Fruit fly (Drosophila melanogaster) whole organism, embryonic: ENCODE data around the gene kdn.

Experiments used
- BtbVII ChIP-seq: fragments of 200-800 bp; sonication (Bioruptor generic); optimal IDR thresholded peaks from 3 replicates; lab custom pipeline; 2017; ENCODE audit warnings: missing biosample characterization, mild to moderate bottlenecking, missing genetic modification characterization
- CG11398 ChIP-seq: fragments of 200-800 bp; sonication (Bioruptor generic); optimal IDR thresholded peaks from 2 replicates; lab custom pipeline; 2016; ENCODE audit warnings: missing biosample characterization, missing genetic modification characterization
- CG12299 ChIP-seq: fragments of 200-800 bp; sonication (Bioruptor generic); optimal IDR thresholded peaks from 2 replicates; lab custom pipeline; 2018; ENCODE audit warnings: missing biosample characterization, mild to moderate bottlenecking, missing genetic modification characterization
- CG12391 ChIP-seq: fragments of 200-800 bp; sonication (Bioruptor generic); optimal IDR thresholded peaks from 3 replicates; lab custom pipeline; 2018; ENCODE audit warnings: missing biosample characterization, mild to moderate bottlenecking, missing genetic modification characterization, moderate library complexity
- CG14667 ChIP-seq: fragments of 200-800 bp; sonication (Bioruptor generic); IDR thresholded peaks from 2 replicates; pipeline ENCODE4 v1.3.6; 2022; ENCODE audit warnings: missing biosample characterization, missing genetic modification characterization
- CG14860 ChIP-seq: fragments of 200-800 bp; sonication (Bioruptor generic); IDR thresholded peaks from 3 replicates; pipeline ENCODE4 v1.3.6; 2022; ENCODE audit warnings: missing biosample characterization, missing genetic modification characterization; ENCODE audit not compliant: partially characterized antibody
- CG1602 ChIP-seq: fragments of 200-800 bp; sonication (Bioruptor generic); optimal IDR thresholded peaks from 3 replicates; lab custom pipeline; 2016; ENCODE audit warnings: missing biosample characterization, missing genetic modification characterization
- CG16813 ChIP-seq: fragments of 200-800 bp; sonication (Bioruptor generic); IDR thresholded peaks from 3 replicates; pipeline ENCODE4 v1.3.6; 2022; ENCODE audit warnings: missing biosample characterization, missing genetic modification characterization; ENCODE audit not compliant: partially characterized antibody
- CG18476 ChIP-seq: fragments of 200-800 bp; sonication (Bioruptor generic); optimal IDR thresholded peaks from 2 replicates; lab custom pipeline; 2016; ENCODE audit warnings: missing biosample characterization, mild to moderate bottlenecking, missing genetic modification characterization
- CG2202 ChIP-seq: fragments of 200-800 bp; sonication (Bioruptor generic); optimal IDR thresholded peaks from 2 replicates; lab custom pipeline; 2018; ENCODE audit warnings: missing biosample characterization, mild to moderate bottlenecking, missing genetic modification characterization
- CG2889 ChIP-seq: fragments of 200-800 bp; sonication (Bioruptor generic); IDR thresholded peaks from 3 replicates; pipeline ENCODE4 v1.3.6; 2022; ENCODE audit warnings: missing biosample characterization, missing genetic modification characterization
- CG3995 ChIP-seq: fragments of 200-800 bp; sonication (Bioruptor generic); optimal IDR thresholded peaks from 3 replicates; lab custom pipeline; 2016; ENCODE audit warnings: missing biosample characterization, missing genetic modification characterization
- CG42726 ChIP-seq: fragments of 200-800 bp; sonication (Bioruptor generic); IDR thresholded peaks from 2 replicates; pipeline ENCODE4 v1.3.6; 2022; ENCODE audit warnings: missing biosample characterization, missing genetic modification characterization; ENCODE audit not compliant: partially characterized antibody
- CG4360 ChIP-seq: fragments of 200-800 bp; sonication (Bioruptor generic); IDR thresholded peaks from 2 replicates; pipeline ENCODE4 v1.3.6; 2022; ENCODE audit warnings: missing biosample characterization, missing genetic modification characterization
- CG6683 ChIP-seq: fragments of 200-800 bp; sonication (Bioruptor generic); optimal IDR thresholded peaks from 2 replicates; lab custom pipeline; 2017; ENCODE audit warnings: missing biosample characterization, mild to moderate bottlenecking, missing genetic modification characterization, missing genetic modification reagents
- CG6854 ChIP-seq: fragments of 200-800 bp; sonication (Bioruptor generic); optimal IDR thresholded peaks from 3 replicates; lab custom pipeline; 2017; ENCODE audit warnings: missing biosample characterization, mild to moderate bottlenecking, missing genetic modification characterization
- CG7271 ChIP-seq: fragments of 200-800 bp; sonication (Bioruptor generic); optimal IDR thresholded peaks from 2 replicates; lab custom pipeline; 2018; ENCODE audit warnings: missing biosample characterization, mild to moderate bottlenecking, missing genetic modification characterization, moderate library complexity
- CG7839 ChIP-seq: fragments of 200-800 bp; sonication (Bioruptor generic); optimal IDR thresholded peaks from 3 replicates; lab custom pipeline; 2018; ENCODE audit warnings: missing biosample characterization, mild to moderate bottlenecking, missing genetic modification characterization, moderate library complexity
- CG8281 ChIP-seq: fragments of 200-800 bp; sonication (Bioruptor generic); optimal IDR thresholded peaks from 2 replicates; lab custom pipeline; 2018; ENCODE audit warnings: missing biosample characterization, mild to moderate bottlenecking, missing genetic modification characterization, moderate library complexity
- CG8924 ChIP-seq: fragments of 200-800 bp; optimal IDR thresholded peaks from 3 replicates; lab custom pipeline; 2019; ENCODE audit warnings: missing biosample characterization, mild to moderate bottlenecking, missing genetic modification characterization, moderate library complexity
- CG9609 ChIP-seq: fragments of 200-800 bp; sonication (Bioruptor generic); optimal IDR thresholded peaks from 3 replicates; lab custom pipeline; 2016; ENCODE audit warnings: missing biosample characterization, missing genetic modification characterization
- Camta ChIP-seq: fragments of 200-800 bp; sonication (Bioruptor generic); optimal IDR thresholded peaks from 2 replicates; lab custom pipeline; 2016; ENCODE audit warnings: missing biosample characterization, missing genetic modification characterization
- Dad ChIP-seq: fragments of 200-800 bp; sonication (Bioruptor generic); optimal IDR thresholded peaks from 3 replicates; lab custom pipeline; 2016; ENCODE audit warnings: missing biosample characterization, missing genetic modification characterization
- Dfd ChIP-seq, 2 experiments: fragments of >200 bp; optimal IDR thresholded peaks; 2 replicates each; lab custom pipeline; 2017; ENCODE audit warnings: missing biosample characterization in 2 of 2, missing genetic modification characterization in 2 of 2
- Dref ChIP-seq: fragments of 200-800 bp; sonication (Bioruptor generic); IDR thresholded peaks from 2 replicates; pipeline ENCODE4 v1.3.6; 2022; ENCODE audit warnings: missing biosample characterization, missing genetic modification characterization
- Drgx ChIP-seq: fragments of 200-800 bp; sonication (Bioruptor generic); IDR thresholded peaks from 2 replicates; pipeline ENCODE4 v1.3.6; 2022; ENCODE audit warnings: missing biosample characterization, missing genetic modification characterization
- E2f2 ChIP-seq: fragments of 200-800 bp; sonication (Bioruptor generic); IDR thresholded peaks from 2 replicates; pipeline ENCODE4 v1.3.6; 2022; ENCODE audit warnings: missing biosample characterization, missing genetic modification characterization
- Eip74EF ChIP-seq, 2 experiments: fragments of 200-800 bp in 1 of 2; fragments of >200 bp in 1 of 2; sonication (Bioruptor generic) in 1 of 2; optimal IDR thresholded peaks; 2 replicates each; lab custom pipeline; 2017 to 2019; ENCODE audit warnings: missing biosample characterization in 2 of 2, missing genetic modification characterization in 2 of 2, mild to moderate bottlenecking in 1 of 2, moderate library complexity in 1 of 2
- NK7.1 ChIP-seq: fragments of 200-800 bp; sonication (Bioruptor generic); optimal IDR thresholded peaks from 3 replicates; lab custom pipeline; 2016; ENCODE audit warnings: missing biosample characterization, missing genetic modification characterization
- Sry-δ ChIP-seq: fragments of 200-800 bp; sonication (Bioruptor generic); optimal IDR thresholded peaks from 2 replicates; lab custom pipeline; 2016; ENCODE audit warnings: missing biosample characterization, missing genetic modification characterization
- al ChIP-seq: fragments of 200-800 bp; sonication (Bioruptor generic); IDR thresholded peaks from 2 replicates; pipeline ENCODE4 v1.3.6; 2022; ENCODE audit warnings: missing biosample characterization, missing genetic modification characterization
- ase ChIP-seq: fragments of 200-800 bp; sonication (Bioruptor generic); IDR thresholded peaks from 3 replicates; pipeline ENCODE4 v1.3.6; 2022; ENCODE audit warnings: missing biosample characterization, missing genetic modification characterization
- cad ChIP-seq: fragments of >200 bp; optimal IDR thresholded peaks from 2 replicates; lab custom pipeline; 2017; ENCODE audit warnings: missing biosample characterization, missing genetic modification characterization
- cg ChIP-seq: fragments of 200-800 bp; sonication (Bioruptor generic); optimal IDR thresholded peaks from 3 replicates; lab custom pipeline; 2019; ENCODE audit warnings: missing biosample characterization, mild to moderate bottlenecking, missing genetic modification characterization, moderate library complexity
- chm ChIP-seq: fragments of 200-800 bp; sonication (Bioruptor generic); IDR thresholded peaks from 2 replicates; pipeline ENCODE4 v1.3.6; 2022; ENCODE audit warnings: missing biosample characterization, missing genetic modification characterization
- crp ChIP-seq, 2 experiments: fragments of 200-800 bp; sonication (Bioruptor generic); optimal IDR thresholded peaks; 2 replicates in 1 of 2; 3 replicates in 1 of 2; lab custom pipeline; 2017; ENCODE audit warnings: missing biosample characterization in 2 of 2, missing genetic modification characterization in 2 of 2, mild to moderate bottlenecking in 1 of 2, moderate library complexity in 1 of 2
- danr ChIP-seq: fragments of 200-800 bp; sonication (Bioruptor generic); IDR thresholded peaks from 2 replicates; pipeline ENCODE4 v1.3.6; 2022; ENCODE audit warnings: missing biosample characterization, missing genetic modification characterization
- dysf ChIP-seq: fragments of 200-800 bp; sonication (Bioruptor generic); IDR thresholded peaks from 3 replicates; pipeline ENCODE4 v1.3.6; 2022; ENCODE audit warnings: missing biosample characterization, missing genetic modification characterization
- fd64A ChIP-seq: fragments of 200-800 bp; sonication (Bioruptor generic); optimal IDR thresholded peaks from 3 replicates; lab custom pipeline; 2018; ENCODE audit warnings: missing biosample characterization, mild to moderate bottlenecking, missing genetic modification characterization
- gce ChIP-seq: fragments of 200-800 bp; sonication (Bioruptor generic); IDR thresholded peaks from 3 replicates; pipeline ENCODE4 v1.3.6; 2022; ENCODE audit warnings: missing biosample characterization, missing genetic modification characterization
- her ChIP-seq: fragments of 200-800 bp; sonication (Bioruptor generic); optimal IDR thresholded peaks from 2 replicates; lab custom pipeline; 2016; ENCODE audit warnings: missing biosample characterization, missing genetic modification characterization
- jigr1 ChIP-seq: fragments of 200-800 bp; sonication (Bioruptor generic); IDR thresholded peaks from 3 replicates; pipeline ENCODE4 v1.3.6; 2022; ENCODE audit warnings: missing biosample characterization, missing genetic modification characterization
- kah ChIP-seq: fragments of 200-800 bp; sonication (Bioruptor generic); optimal IDR thresholded peaks from 2 replicates; lab custom pipeline; 2018; ENCODE audit warnings: missing biosample characterization, mild to moderate bottlenecking, missing genetic modification characterization
- kay ChIP-seq: fragments of 200-800 bp; sonication (Bioruptor generic); optimal IDR thresholded peaks from 2 replicates; lab custom pipeline; 2016; ENCODE audit warnings: missing biosample characterization, missing genetic modification characterization
- ken ChIP-seq: fragments of 200-800 bp; sonication (Bioruptor generic); IDR thresholded peaks from 3 replicates; pipeline ENCODE4 v1.3.6; 2022; ENCODE audit warnings: missing biosample characterization, missing genetic modification characterization
- oc ChIP-seq: fragments of 200-800 bp; sonication (Bioruptor generic); optimal IDR thresholded peaks from 2 replicates; lab custom pipeline; 2018; ENCODE audit warnings: missing biosample characterization, mild to moderate bottlenecking, missing genetic modification characterization, moderate library complexity
- pb ChIP-seq: fragments of 200-800 bp; sonication (Bioruptor generic); optimal IDR thresholded peaks from 3 replicates; lab custom pipeline; 2016; ENCODE audit warnings: missing biosample characterization, missing genetic modification characterization
- sob ChIP-seq: fragments of 200-800 bp; sonication (Bioruptor generic); IDR thresholded peaks from 2 replicates; pipeline ENCODE4 v1.3.6; 2022; ENCODE audit warnings: missing biosample characterization, missing genetic modification characterization
- tap ChIP-seq: fragments of 200-800 bp; optimal IDR thresholded peaks from 3 replicates; lab custom pipeline; 2019; ENCODE audit warnings: missing biosample characterization, mild to moderate bottlenecking, missing genetic modification characterization, moderate library complexity
- vfl ChIP-seq: fragments of 200-800 bp; sonication (Bioruptor generic); optimal IDR thresholded peaks from 2 replicates; lab custom pipeline; 2016; ENCODE audit warnings: missing biosample characterization, missing genetic modification characterization

Gene kdn

DNA sequence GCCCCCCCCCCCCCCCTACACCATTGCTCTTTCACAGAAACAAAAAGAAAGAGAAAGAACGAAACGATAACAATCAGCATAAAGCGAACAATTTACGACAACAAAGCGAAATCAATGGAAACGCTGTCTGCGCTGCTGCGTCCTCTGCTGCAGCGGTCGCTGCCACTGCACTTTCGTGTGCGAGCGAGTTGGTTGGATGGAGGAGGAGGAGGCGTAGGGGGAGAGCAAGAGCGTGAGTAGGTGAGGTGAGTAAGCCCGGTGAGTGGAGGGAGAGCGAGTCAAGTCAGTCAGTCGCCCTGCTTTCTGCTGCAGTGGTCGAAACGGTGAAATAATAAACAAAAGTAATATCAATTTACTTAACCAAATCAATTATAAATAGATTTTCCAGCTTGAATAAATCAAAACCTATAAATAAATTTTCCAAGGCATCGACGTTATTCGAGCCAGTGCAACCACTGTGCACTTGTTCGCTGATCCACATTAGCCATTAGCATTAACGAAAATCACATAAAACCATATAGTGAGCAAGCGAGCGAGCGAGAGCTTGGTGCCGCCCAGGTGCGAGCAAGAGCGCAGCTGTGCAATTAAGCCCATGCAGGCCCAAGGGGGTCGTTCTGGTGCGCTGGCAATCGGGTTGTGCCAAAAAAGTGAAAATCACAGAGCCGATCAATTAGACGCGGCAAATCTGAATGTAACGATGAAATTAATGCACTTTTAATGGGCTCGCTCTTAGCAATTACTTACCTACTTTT lies 6.5 kb upstream of the kdn start (continued):
- TF ChIP-seq ase (GFP tag; lab: Robert Waterston, UW): peak; percentile 79; the same call in 2 of the 3 replicates
- TF ChIP-seq CG9609 (GFP tag; lab: Kevin White, UChicago): no peak
- no peak for TF ChIP-seq CG6854 (GFP tag; lab: Kevin White, UChicago)
- TF ChIP-seq CG12391: peak; percentile 20
- TF ChIP-seq CG7839 (tag; lab: Kevin White, UChicago): no peak
- no peak for TF ChIP-seq CG14667 (GFP tag; lab: Robert Waterston, UW)
- peak; percentile 37; the same call in 1 of the 2 replicates for TF ChIP-seq E2f2 (GFP tag; lab: Robert Waterston, UW)
- TF ChIP-seq CG14860 (GFP tag; lab: Robert Waterston, UW): no peak
- no peak for TF ChIP-seq CG2202 (tag; lab: Kevin White, UChicago)
- peak; percentile 45; the same call in 1 of the 3 replicates for TF ChIP-seq gce (GFP tag; lab: Robert Waterston, UW)
- no peak for TF ChIP-seq CG1602 (GFP tag; lab: Kevin White, UChicago)
- TF ChIP-seq crp (GFP tag; optimal IDR thresholded peaks at IDR 0.05; lab: Kevin White, UChicago): no peak
- no peak for TF ChIP-seq pb
- TF ChIP-seq Drgx (GFP tag; lab: Robert Waterston, UW): peak; percentile 96
- TF ChIP-seq CG12299 (tag; lab: Kevin White, UChicago): no peak
- TF ChIP-seq Camta (GFP tag; lab: Kevin White, UChicago): no peak
- TF ChIP-seq Dad (GFP tag; lab: Kevin White, UChicago): peak; percentile 13
- TF ChIP-seq ken (GFP tag; lab: Robert Waterston, UW): peak; percentile 85
- no peak for TF ChIP-seq chm
- TF ChIP-seq CG6683 (GFP tag; lab: Kevin White, UChicago): no peak
- no peak for TF ChIP-seq CG7271 (tag; lab: Kevin White, UChicago)
- TF ChIP-seq tap: peak; percentile 18
- peak; percentile 55 for TF ChIP-seq fd64A (GFP tag; lab: Kevin White, UChicago)
- TF ChIP-seq Eip74EF (GFP tag; optimal IDR thresholded peaks at IDR 0.05; lab: Kevin White, UChicago): peak in 1 of 2 experiments; percentile 13
- no peak for TF ChIP-seq her (GFP tag; lab: Kevin White, UChicago)
- TF ChIP-seq CG8281 (tag; lab: Kevin White, UChicago): no peak
- TF ChIP-seq CG16813 (GFP tag; lab: Robert Waterston, UW): no peak
- TF ChIP-seq CG2889 (GFP tag; lab: Robert Waterston, UW): no peak
- TF ChIP-seq cg (GFP tag; lab: Kevin White, UChicago): no peak
- TF ChIP-seq CG42726: no peak
- peak; percentile 17 for TF ChIP-seq CG18476 (GFP tag; lab: Kevin White, UChicago)
- TF ChIP-seq kah (GFP tag; lab: Kevin White, UChicago): peak; percentile 3
- TF ChIP-seq Dref (GFP tag; lab: Robert Waterston, UW): no peak
- no peak for TF ChIP-seq BtbVII (GFP tag; lab: Kevin White, UChicago)
- no peak for TF ChIP-seq Dfd (GFP tag; optimal IDR thresholded peaks at IDR 0.05; lab: Kevin White, UChicago)
- no peak for TF ChIP-seq NK7.1 (GFP tag; lab: Kevin White, UChicago)
- TF ChIP-seq cad (GFP tag; lab: Kevin White, UChicago): no peak
- TF ChIP-seq CG3995: no peak
- TF ChIP-seq CG11398 (GFP tag; lab: Kevin White, UChicago): no peak
- no peak; the same call in 1 of the 2 replicates for TF ChIP-seq danr (GFP tag; lab: Robert Waterston, UW)
- TF ChIP-seq CG8924 (tag; lab: Kevin White, UChicago): no peak
- TF ChIP-seq oc: peak; percentile 38
- peak; percentile 42; the same call in 1 of the 2 replicates for TF ChIP-seq sob (GFP tag; lab: Robert Waterston, UW)
- TF ChIP-seq CG4360 (GFP tag; lab: Robert Waterston, UW): 0 out of 2 replicates have a peak, but pooled peaks have one; percentile 41
- peak; percentile 54; the same call in 1 of the 3 replicates for TF ChIP-seq jigr1 (GFP tag; lab: Robert Waterston, UW)
- TF ChIP-seq dysf (GFP tag; lab: Robert Waterston, UW): peak; percentile 59; the same call in 2 of the 3 replicates
- TF ChIP-seq kay (GFP tag; lab: Kevin White, UChicago): no peak
- no peak for TF ChIP-seq vfl (GFP tag; lab: Kevin White, UChicago)
- TF ChIP-seq Sry-δ: no peak
- TF ChIP-seq al (GFP tag; lab: Robert Waterston, UW): no peak
